Worm (Caenorhabditis elegans): ENCODE measurements around the gene W02H5.8.

ce11 chrV:2660457-2660856 lies 8.0 kb upstream of the W02H5.8 start:
- TF ChIP-seq ceh-82 (tag; optimal IDR thresholded peaks at IDR 0.05) (no peak), fkh-8 (tag; optimal IDR thresholded peaks at IDR 0.05) (no peak), nhr-77 (tag; optimal IDR thresholded peaks at IDR 0.05) (no peak), elt-2 (tag; optimal IDR thresholded peaks at IDR 0.05) (no peak), nhr-28 (tag; optimal IDR thresholded peaks at IDR 0.05) (no peak), ets-5 (GFP tag; IDR thresholded peaks at IDR 0.05) (no peak), rnt-1 (tag; optimal IDR thresholded peaks at IDR 0.05) (no peak)
